Fruit fly (Drosophila melanogaster) whole organism, pupa: ENCODE results near the gene CG33060.
A peak's percentile ranks its signal among the peaks of the same experiment; 100 is the strongest.

Experiments used
- CG10348 ChIP-seq: fragments of 200-800 bp; sonication (Bioruptor generic); IDR thresholded peaks from 2 replicates; pipeline ENCODE4 v1.3.6; 2022; ENCODE audit warnings: missing biosample characterization, missing genetic modification characterization
- CG12605 ChIP-seq: fragments of 200-800 bp; sonication (Bioruptor generic); IDR thresholded peaks from 2 replicates; pipeline ENCODE4 v1.3.6; 2022; ENCODE audit warnings: missing biosample characterization, missing genetic modification characterization
- CG13204 ChIP-seq: fragments of 200-800 bp; sonication (Bioruptor generic); optimal IDR thresholded peaks from 2 replicates; lab custom pipeline; 2018; ENCODE audit warnings: missing biosample characterization, mild to moderate bottlenecking, missing genetic modification characterization, moderate library complexity
- CG14655 ChIP-seq: fragments of 200-800 bp; sonication (Bioruptor generic); optimal IDR thresholded peaks from 3 replicates; lab custom pipeline; 2017; ENCODE audit warnings: mild to moderate bottlenecking, missing biosample characterization, missing genetic modification reagents, missing genetic modification characterization
- CG15710 ChIP-seq: fragments of 200-800 bp; sonication (Bioruptor generic); optimal IDR thresholded peaks from 2 replicates; lab custom pipeline; 2018; ENCODE audit warnings: missing biosample characterization, mild to moderate bottlenecking, missing genetic modification characterization, moderate library complexity
- CG17806 ChIP-seq: fragments of 200-800 bp; sonication (Bioruptor generic); optimal IDR thresholded peaks from 2 replicates; lab custom pipeline; 2018; ENCODE audit warnings: missing biosample characterization, mild to moderate bottlenecking, missing genetic modification characterization, moderate library complexity
- CG32121 ChIP-seq: fragments of 200-800 bp; sonication (Bioruptor generic); IDR thresholded peaks from 2 replicates; pipeline ENCODE4 v1.3.6; 2022; ENCODE audit warnings: missing biosample characterization, missing genetic modification characterization
- CG34367 ChIP-seq: fragments of 200-800 bp; sonication (Bioruptor generic); optimal IDR thresholded peaks from 2 replicates; lab custom pipeline; 2018; ENCODE audit warnings: missing biosample characterization, mild to moderate bottlenecking, missing genetic modification characterization
- CG4496 ChIP-seq: fragments of 200-800 bp; sonication (Bioruptor generic); IDR thresholded peaks from 3 replicates; pipeline ENCODE4 v1.3.6; 2022; ENCODE audit warnings: missing biosample characterization, missing genetic modification characterization
- CG8159 ChIP-seq: fragments of 200-800 bp; sonication (Bioruptor generic); optimal IDR thresholded peaks from 3 replicates; lab custom pipeline; 2018; ENCODE audit warnings: missing biosample characterization, mild to moderate bottlenecking, missing genetic modification characterization, moderate library complexity
- CG8301 ChIP-seq: fragments of 200-800 bp; sonication (Bioruptor generic); optimal IDR thresholded peaks from 2 replicates; lab custom pipeline; 2018; ENCODE audit warnings: missing biosample characterization, mild to moderate bottlenecking, missing genetic modification characterization
- CG9948 ChIP-seq: fragments of 200-800 bp; sonication (Bioruptor generic); optimal IDR thresholded peaks from 2 replicates; lab custom pipeline; 2018; ENCODE audit warnings: missing biosample characterization, mild to moderate bottlenecking, missing genetic modification characterization, moderate library complexity
- D1 ChIP-seq: fragments of 200-800 bp; sonication (Bioruptor generic); optimal IDR thresholded peaks from 2 replicates; lab custom pipeline; 2018; ENCODE audit warnings: missing biosample characterization, mild to moderate bottlenecking, missing genetic modification characterization, moderate library complexity
- EcR ChIP-seq: fragments of 200-800 bp; sonication (Bioruptor generic); optimal IDR thresholded peaks from 3 replicates; lab custom pipeline; 2019; ENCODE audit warnings: missing biosample characterization, missing genetic modification characterization, mild to moderate bottlenecking, moderate library complexity, missing genetic modification reagents
- Ets98B ChIP-seq: fragments of 200-800 bp; sonication (Bioruptor generic); IDR thresholded peaks from 2 replicates; pipeline ENCODE4 v1.3.6; 2022; ENCODE audit warnings: missing biosample characterization, missing genetic modification characterization
- Pif1A ChIP-seq: fragments of 200-800 bp; sonication (Bioruptor generic); optimal IDR thresholded peaks from 3 replicates; lab custom pipeline; 2016; ENCODE audit warnings: missing biosample characterization, missing genetic modification characterization
- Pif1B ChIP-seq: fragments of 200-800 bp; sonication (Bioruptor generic); optimal IDR thresholded peaks from 3 replicates; lab custom pipeline; 2016; ENCODE audit warnings: missing biosample characterization, missing genetic modification characterization
- Snoo ChIP-seq: fragments of 200-800 bp; sonication (Bioruptor generic); optimal IDR thresholded peaks from 3 replicates; lab custom pipeline; 2017; ENCODE audit warnings: missing biosample characterization, mild to moderate bottlenecking, missing genetic modification characterization, inconsistent platforms
- fd96Ca ChIP-seq: fragments of 200-800 bp; sonication (Bioruptor generic); IDR thresholded peaks from 3 replicates; pipeline ENCODE4 v1.3.6; 2022; ENCODE audit warnings: missing biosample characterization, missing genetic modification characterization
- gl ChIP-seq: fragments of 200-800 bp; sonication (Bioruptor generic); optimal IDR thresholded peaks from 2 replicates; lab custom pipeline; 2018; ENCODE audit warnings: missing biosample characterization, mild to moderate bottlenecking, missing genetic modification characterization
- rn ChIP-seq: fragments of 200-800 bp; sonication (Bioruptor generic); IDR thresholded peaks from 2 replicates; pipeline ENCODE4 v1.3.6; 2022; ENCODE audit warnings: missing biosample characterization, missing genetic modification characterization

The CG33060 gene

dm6 chr3L:16356171-16356765, 25.4 kb downstream of the CG33060 start:
- TF ChIP-seq fd96Ca (0 out of 3 replicates have a peak, but pooled peaks have one; percentile 9), CG12605 (no peak), Snoo (tag; lab: Kevin White, UChicago) (no peak), Ets98B (GFP tag; lab: Robert Waterston, UW) (no peak)

- TF ChIP-seq CG17806 (tag; lab: Kevin White, UChicago) (no peak), EcR (GFP tag; lab: Kevin White, UChicago) (peak; percentile 91), CG15710 (tag; lab: Kevin White, UChicago) (no peak), Pif1A (GFP tag; lab: Kevin White, UChicago) (no peak)
Observed at dm6 chr3L:16357187-16357728, 26.4 kb downstream of the CG33060 start.

- TF ChIP-seq CG9948 (tag; lab: Kevin White, UChicago) (peak; percentile 27), D1 (tag; lab: Kevin White, UChicago) (peak; percentile 52), CG4496 (GFP tag; lab: Robert Waterston, UW) (no peak), CG8301 (tag; lab: Kevin White, UChicago) (no peak), CG8159 (tag; lab: Kevin White, UChicago) (peak; percentile 62), CG15710 (tag; lab: Kevin White, UChicago) (peak; percentile 16)
- TF ChIP-seq, all 21 proteins: peak for 4
Observed at dm6 chr3L:16357860-16358259, 27.0 kb downstream of the CG33060 start.

- TF ChIP-seq Pif1B (GFP tag; lab: Kevin White, UChicago) = no peak
- no peak for TF ChIP-seq gl (tag; lab: Kevin White, UChicago)
- no peak for TF ChIP-seq CG13204 (GFP tag; lab: Kevin White, UChicago)
- no peak for TF ChIP-seq CG8301 (tag; lab: Kevin White, UChicago)
- no peak for TF ChIP-seq CG10348 (GFP tag; lab: Robert Waterston, UW)
- no peak for TF ChIP-seq fd96Ca
- no peak for TF ChIP-seq CG9948 (tag; lab: Kevin White, UChicago)
- TF ChIP-seq D1 (tag; lab: Kevin White, UChicago) = no peak
- TF ChIP-seq CG15710 (tag; lab: Kevin White, UChicago) = no peak
- no peak for TF ChIP-seq Snoo (tag; lab: Kevin White, UChicago)
- no peak for TF ChIP-seq CG34367
- no peak for TF ChIP-seq CG14655
- no peak for TF ChIP-seq Pif1A (GFP tag; lab: Kevin White, UChicago)
- no peak for TF ChIP-seq Ets98B (GFP tag; lab: Robert Waterston, UW)
- TF ChIP-seq CG32121 (GFP tag; lab: Robert Waterston, UW) = no peak
- TF ChIP-seq CG12605 = no peak
- TF ChIP-seq CG4496 (GFP tag; lab: Robert Waterston, UW) = no peak
- no peak for TF ChIP-seq EcR (GFP tag; lab: Kevin White, UChicago)
- TF ChIP-seq rn (GFP tag; lab: Robert Waterston, UW) = no peak
- no peak for TF ChIP-seq CG8159 (tag; lab: Kevin White, UChicago)
Observed at dm6 chr3L:16359219-16359748, 28.4 kb downstream of the CG33060 start, which contains the start of gene ringer. Gene ringer, minus strand, starts transcription at chr3L:16359428.

- TF ChIP-seq CG32121 (GFP tag; lab: Robert Waterston, UW) (no peak), EcR (GFP tag; lab: Kevin White, UChicago) (no peak), Pif1A (GFP tag; lab: Kevin White, UChicago) (no peak), fd96Ca (no peak)
Observed at dm6 chr3L:16359795-16360194, 29.0 kb downstream of the CG33060 start.

- TF ChIP-seq Pif1B (GFP tag; lab: Kevin White, UChicago) (peak; percentile 84), CG14655 (peak; percentile 83), Pif1A (GFP tag; lab: Kevin White, UChicago) (peak; percentile 83), Ets98B (GFP tag; lab: Robert Waterston, UW) (no peak), CG9948 (tag; lab: Kevin White, UChicago) (peak; percentile 98), Snoo (tag; lab: Kevin White, UChicago) (peak; percentile 73), CG34367 (peak; percentile 95), CG17806 (tag; lab: Kevin White, UChicago) (peak; percentile 94), CG8159 (tag; lab: Kevin White, UChicago) (peak; percentile 98), CG32121 (GFP tag; lab: Robert Waterston, UW) (no peak), fd96Ca (0 out of 3 replicates have a peak, but pooled peaks have one; percentile 22), CG10348 (GFP tag; lab: Robert Waterston, UW) (no peak), D1 (tag; lab: Kevin White, UChicago) (peak; percentile 93), CG15710 (tag; lab: Kevin White, UChicago) (peak; percentile 97), gl (tag; lab: Kevin White, UChicago) (peak; percentile 86), CG4496 (GFP tag; lab: Robert Waterston, UW) (no peak), rn (GFP tag; lab: Robert Waterston, UW) (no peak), CG8301 (tag; lab: Kevin White, UChicago) (peak; percentile 67), CG12605 (no peak), EcR (GFP tag; lab: Kevin White, UChicago) (peak; percentile 91), CG13204 (GFP tag; lab: Kevin White, UChicago) (peak; percentile 90)
Observed at dm6 chr3L:16361200-16361815, 30.5 kb downstream of the CG33060 start.
